Fruit fly (Drosophila melanogaster): ENCODE results near the gene ninaA.

ninaA gene

DNA sequence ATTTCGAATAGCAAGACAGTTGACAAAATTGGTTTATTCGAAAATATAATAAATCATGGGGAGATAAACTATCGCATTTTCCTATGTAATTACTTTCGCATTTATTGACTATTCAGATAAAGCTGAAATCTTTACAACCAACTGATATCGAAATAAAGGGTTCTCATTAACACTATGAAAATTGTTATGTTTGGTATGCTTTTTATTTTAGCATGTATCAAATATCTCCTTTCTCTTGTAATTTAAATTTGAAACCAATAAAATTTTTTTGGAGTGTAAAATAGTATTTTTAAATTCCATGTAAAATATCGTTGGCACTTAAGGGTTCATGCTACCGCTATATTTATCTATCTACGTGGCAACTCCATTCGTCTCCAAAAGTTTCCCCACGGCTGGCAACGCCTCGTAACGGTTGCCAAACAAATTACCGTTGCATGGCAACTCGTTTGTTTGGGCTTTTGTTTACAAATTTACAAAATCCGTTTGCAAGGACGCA is 22.0 kb upstream of the ninaA start, which contains the start of gene CG13949 (continued):
- TF ChIP-seq Scr (GFP tag; IDR thresholded peaks at IDR 0.05; ENCODE audit: partially characterized antibody) (peak; percentile 42), CG2875 (GFP tag; optimal IDR thresholded peaks at IDR 0.05) (peak; percentile 22), otp (GFP tag; IDR thresholded peaks at IDR 0.05) (no peak), CG7372 (GFP tag; IDR thresholded peaks at IDR 0.05) (peak; percentile 56; the same call in 1 of the 2 replicates), Ets97D (GFP tag; optimal IDR thresholded peaks at IDR 0.05) (peak; percentile 68), da (GFP tag; optimal IDR thresholded peaks at IDR 0.05) (no peak), tap (tag; optimal IDR thresholded peaks at IDR 0.05) (peak; percentile 28), CG1647 (GFP tag; optimal IDR thresholded peaks at IDR 0.05) (no peak), Ada2b (GFP tag; IDR thresholded peaks at IDR 0.05) (peak; percentile 73; the same call in 1 of the 2 replicates), gfzf (GFP tag; optimal IDR thresholded peaks at IDR 0.05) (peak; percentile 32), Hr3 (GFP tag; optimal IDR thresholded peaks at IDR 0.05) (peak; percentile 51), ems (GFP tag; optimal IDR thresholded peaks at IDR 0.05) (peak; percentile 31), schlank (tag; optimal IDR thresholded peaks at IDR 0.05) (no peak), Ssrp (tag; optimal IDR thresholded peaks at IDR 0.05) (peak; percentile 20), nerfin-1 (tag; optimal IDR thresholded peaks at IDR 0.05) (peak; percentile 43), salm (tag; optimal IDR thresholded peaks at IDR 0.05) (peak; percentile 41), sqz (GFP tag; optimal IDR thresholded peaks at IDR 0.05) (no peak), CG6854 (GFP tag; optimal IDR thresholded peaks at IDR 0.05) (peak; percentile 21), CG11504 (tag; optimal IDR thresholded peaks at IDR 0.05) (peak; percentile 83), CG1792 (GFP tag; optimal IDR thresholded peaks at IDR 0.05) (peak; percentile 47), ab (GFP tag; optimal IDR thresholded peaks at IDR 0.05) (no peak), p53 (GFP tag; optimal IDR thresholded peaks at IDR 0.05) (peak; percentile 14), CG11398 (GFP tag; optimal IDR thresholded peaks at IDR 0.05) (peak; percentile 54), sd (tag; optimal IDR thresholded peaks at IDR 0.05) (peak; percentile 53), CG3065 (GFP tag; optimal IDR thresholded peaks at IDR 0.05) (no peak), CG15601 (tag; optimal IDR thresholded peaks at IDR 0.05) (peak; percentile 52), HmgZ (tag; optimal IDR thresholded peaks at IDR 0.05) (peak; percentile 85), ci (GFP tag; IDR thresholded peaks at IDR 0.05) (peak; percentile 61), exex (tag; optimal IDR thresholded peaks at IDR 0.05) (peak; percentile 98), al (GFP tag; IDR thresholded peaks at IDR 0.05) (peak; percentile 67), hkb (optimal IDR thresholded peaks at IDR 0.05) (peak; percentile 63), hkb (GFP tag; IDR thresholded peaks at IDR 0.05) (peak; percentile 85), YL-1 (GFP tag; optimal IDR thresholded peaks at IDR 0.05) (no peak), ftz-f1 (GFP tag; optimal IDR thresholded peaks at IDR 0.05) (no peak), Poxn (GFP tag; IDR thresholded peaks at IDR 0.05) (0 out of 2 replicates have a peak, but pooled peaks have one; percentile 8), Kr (GFP tag; optimal IDR thresholded peaks at IDR 0.05) (no peak), btn (GFP tag; optimal IDR thresholded peaks at IDR 0.05) (no peak), repo (GFP tag; optimal IDR thresholded peaks at IDR 0.05) (no peak), CG1603 (tag; optimal IDR thresholded peaks at IDR 0.05) (peak; percentile 73), CG7839 (tag; optimal IDR thresholded peaks at IDR 0.05) (peak; percentile 73), bowl (GFP tag; IDR thresholded peaks at IDR 0.05) (no peak), sug (tag; optimal IDR thresholded peaks at IDR 0.05) (peak; percentile 44), yki (optimal IDR thresholded peaks at IDR 0.05) (no peak), CG3847 (GFP tag; IDR thresholded peaks at IDR 0.05) (peak; percentile 92), br (optimal IDR thresholded peaks at IDR 0.05) (no peak), lilli (GFP tag; optimal IDR thresholded peaks at IDR 0.05) (peak; percentile 63), bsh (GFP tag; optimal IDR thresholded peaks at IDR 0.05) (peak in 1 of 2 experiments; percentile 58), CG7786 (GFP tag; optimal IDR thresholded peaks at IDR 0.05) (no peak), Side (GFP tag; optimal IDR thresholded peaks at IDR 0.05) (peak; percentile 41), caup (GFP tag; optimal IDR thresholded peaks at IDR 0.05; ENCODE audit: severe bottlenecking) (peak; percentile 53), psq (GFP tag; optimal IDR thresholded peaks at IDR 0.05) (no peak), CG33557 (GFP tag; optimal IDR thresholded peaks at IDR 0.05) (no peak)

All from whole organism, embryonic.